Fruit fly (Drosophila melanogaster): Measurements from ENCODE around the gene CG43354.

The CG43354 gene

DNA sequence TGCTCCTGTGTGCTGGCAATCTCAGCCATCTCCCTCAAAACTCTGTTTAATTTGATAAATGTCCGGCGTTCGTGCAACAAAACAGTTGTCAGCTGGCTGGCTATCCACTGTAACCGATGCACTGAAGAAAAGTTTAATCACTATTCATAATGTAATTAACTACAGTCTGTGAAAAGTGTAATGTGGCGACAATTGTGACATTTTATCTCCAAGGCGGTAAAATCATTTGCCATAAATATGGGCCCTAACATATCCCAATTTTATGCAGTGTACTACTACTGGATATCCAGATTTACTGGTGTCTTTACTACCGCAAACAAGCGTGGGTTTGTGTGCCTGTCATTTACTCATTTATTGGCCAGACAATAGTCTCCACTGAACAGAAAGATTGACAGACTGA is 19.5 kb upstream of the CG43354 start:
- TF ChIP-seq esn (GFP tag; optimal IDR thresholded peaks at IDR 0.05) (peak; percentile 65), Smox (GFP tag; optimal IDR thresholded peaks at IDR 0.05) (peak; percentile 37), lz (GFP tag; optimal IDR thresholded peaks at IDR 0.05) (peak; percentile 49), acj6 (GFP tag; optimal IDR thresholded peaks at IDR 0.05) (peak; percentile 80), CG11762 (GFP tag; optimal IDR thresholded peaks at IDR 0.05; ENCODE audit: insufficient read depth) (peak; percentile 44), Ets96B (tag; optimal IDR thresholded peaks at IDR 0.05) (peak; percentile 53), CG31627 (GFP tag; optimal IDR thresholded peaks at IDR 0.05) (peak; percentile 61), Hr39 (GFP tag; optimal IDR thresholded peaks at IDR 0.05) (peak; percentile 42), topi (GFP tag; optimal IDR thresholded peaks at IDR 0.05) (peak; percentile 7), cyc (GFP tag; optimal IDR thresholded peaks at IDR 0.05) (peak; percentile 7), Eip93F (GFP tag; optimal IDR thresholded peaks at IDR 0.05) (no peak), Lpt (GFP tag; optimal IDR thresholded peaks at IDR 0.05) (peak; percentile 80), CG8319 (GFP tag; optimal IDR thresholded peaks at IDR 0.05) (peak; percentile 32), CG6276 (GFP tag; optimal IDR thresholded peaks at IDR 0.05) (peak; percentile 68), CG8632 (GFP tag; optimal IDR thresholded peaks at IDR 0.05) (peak; percentile 40), salr (GFP tag; optimal IDR thresholded peaks at IDR 0.05) (peak in 1 of 2 experiments; percentile 13), Ets21C (GFP tag; optimal IDR thresholded peaks at IDR 0.05) (no peak), CG16779 (tag; optimal IDR thresholded peaks at IDR 0.05) (peak; percentile 16), CG32006 (GFP tag; optimal IDR thresholded peaks at IDR 0.05) (peak; percentile 85), fd59A (GFP tag; optimal IDR thresholded peaks at IDR 0.05) (no peak), CG3032 (tag; optimal IDR thresholded peaks at IDR 0.05) (peak; percentile 21), Eip75B (GFP tag; optimal IDR thresholded peaks at IDR 0.05) (peak; percentile 58), Met (GFP tag; optimal IDR thresholded peaks at IDR 0.05) (peak; percentile 45), CG6808 (GFP tag; optimal IDR thresholded peaks at IDR 0.05) (peak; percentile 17), CG11902 (GFP tag; optimal IDR thresholded peaks at IDR 0.05) (no peak), CG10669 (GFP tag; optimal IDR thresholded peaks at IDR 0.05) (peak; percentile 64), CG4318 (GFP tag; optimal IDR thresholded peaks at IDR 0.05) (peak; percentile 59), Eip78C (GFP tag) (peak; percentile 79), CG6854 (GFP tag; optimal IDR thresholded peaks at IDR 0.05) (no peak), CG34406 (GFP tag; optimal IDR thresholded peaks at IDR 0.05) (peak; percentile 31), CG6792 (GFP tag; optimal IDR thresholded peaks at IDR 0.05) (peak; percentile 71), CG9139 (GFP tag; optimal IDR thresholded peaks at IDR 0.05) (no peak), CG8119 (GFP tag; IDR thresholded peaks at IDR 0.05) (peak; percentile 74; the same call in 2 of the 3 replicates), CG11294 (GFP tag; IDR thresholded peaks at IDR 0.05) (peak; percentile 62), dsx (GFP tag; optimal IDR thresholded peaks at IDR 0.05; ENCODE audit: poor library complexity, severe bottlenecking) (no peak), CG7368 (GFP tag; optimal IDR thresholded peaks at IDR 0.05) (peak; percentile 54), fkh (GFP tag; optimal IDR thresholded peaks at IDR 0.05) (no peak), CG3919 (GFP tag; optimal IDR thresholded peaks at IDR 0.05) (peak; percentile 57), spab (GFP tag; optimal IDR thresholded peaks at IDR 0.05) (peak; percentile 42), Sox102F (GFP tag; optimal IDR thresholded peaks at IDR 0.05) (peak; percentile 25), svp (GFP tag) (no peak), Sox15 (GFP tag; optimal IDR thresholded peaks at IDR 0.05) (peak; percentile 28), Sox14 (GFP tag; optimal IDR thresholded peaks at IDR 0.05) (peak; percentile 61), net (GFP tag; optimal IDR thresholded peaks at IDR 0.05) (peak; percentile 51), eg (GFP tag; IDR thresholded peaks at IDR 0.05) (peak; percentile 84), achi (GFP tag; optimal IDR thresholded peaks at IDR 0.05) (peak; percentile 53), fd85E (GFP tag; optimal IDR thresholded peaks at IDR 0.05) (no peak), Blimp-1 (GFP tag; optimal IDR thresholded peaks at IDR 0.05) (no peak), Gug (GFP tag; IDR thresholded peaks at IDR 0.05) (peak; percentile 75), Hr38 (GFP tag; optimal IDR thresholded peaks at IDR 0.05) (no peak), CG10631 (GFP tag; optimal IDR thresholded peaks at IDR 0.05) (peak; percentile 51), OdsH (GFP tag; optimal IDR thresholded peaks at IDR 0.05) (peak; percentile 61), CG15336 (GFP tag; IDR thresholded peaks at IDR 0.05) (peak; percentile 81)

Measured in whole organism, prepupa.